Worm (Caenorhabditis elegans) whole organism, L1 larva: ENCODE data around the gene flp-23.

Experiments used
- C16A3.4 ChIP-seq: fragments of 150-350 bp; optimal IDR thresholded peaks from 2 replicates; lab custom pipeline; 2014; ENCODE audit warnings: missing biosample characterization, missing genetic modification characterization
- Y116A8C.19 ChIP-seq: sonication (generic microtip); optimal IDR thresholded peaks from 2 replicates; lab custom pipeline; 2016; ENCODE audit warnings: missing compliant biosample characterization, missing genetic modification characterization, borderline replicate concordance
- alr-1 ChIP-seq: fragments of 200-800 bp; sonication (Bioruptor generic); optimal IDR thresholded peaks from 2 replicates; lab custom pipeline; 2018; ENCODE audit warnings: borderline replicate concordance, mild to moderate bottlenecking, missing genetic modification characterization, missing compliant biosample characterization
- aly-2 ChIP-seq: fragments of 150-350 bp; optimal IDR thresholded peaks from 2 replicates; lab custom pipeline; 2014; ENCODE audit warnings: missing biosample characterization, missing genetic modification characterization
- ama-1 ChIP-seq: fragments of 150-350 bp; optimal IDR thresholded peaks from 2 replicates; lab custom pipeline; 2014
- blmp-1 ChIP-seq: fragments of 150-350 bp; optimal IDR thresholded peaks from 2 replicates; lab custom pipeline; 2014; ENCODE audit warnings: missing biosample characterization, missing genetic modification characterization
- ceh-63 ChIP-seq: fragments of 200-800 bp; sonication (Bioruptor generic); optimal IDR thresholded peaks from 2 replicates; lab custom pipeline; 2018; ENCODE audit warnings: mild to moderate bottlenecking, missing genetic modification characterization, missing compliant biosample characterization
- ceh-82 ChIP-seq, 3 experiments: fragments of 150-350 bp in 1 of 3; sonication (generic microtip) in 2 of 3; optimal IDR thresholded peaks; 2 replicates each; lab custom pipeline; 2014 to 2017; ENCODE audit warnings: missing biosample characterization in 3 of 3, missing genetic modification characterization in 3 of 3
- ceh-88 ChIP-seq: fragments of 200-800 bp; sonication (Bioruptor generic); IDR thresholded peaks from 2 replicates; pipeline ENCODE4 v1.3.6; 2022; ENCODE audit warnings: missing genetic modification characterization, missing compliant biosample characterization
- ceh-90 ChIP-seq: sonication (generic microtip); optimal IDR thresholded peaks from 2 replicates; lab custom pipeline; 2016; ENCODE audit warnings: missing genetic modification characterization, missing compliant biosample characterization
- efl-1 ChIP-seq, 4 experiments: fragments of 150-350 bp; optimal IDR thresholded peaks in 3 of 4; peaks in 1 of 4; 1 replicate in 1 of 4; 2 replicates in 3 of 4; lab custom pipeline; 2014; ENCODE audit warnings: missing biosample characterization in 2 of 4, missing genetic modification characterization in 2 of 4, missing genetic modification reagents in 2 of 4
- efl-3 ChIP-seq: fragments of 200-800 bp; sonication (Bioruptor generic); optimal IDR thresholded peaks from 2 replicates; lab custom pipeline; 2018; ENCODE audit warnings: mild to moderate bottlenecking, missing genetic modification characterization, missing compliant biosample characterization
- egl-13 ChIP-seq: sonication (generic microtip); optimal IDR thresholded peaks from 2 replicates; lab custom pipeline; 2016; ENCODE audit warnings: missing genotype, missing genetic modification reagents, missing genetic modification characterization, missing compliant biosample characterization
- elt-2 ChIP-seq: sonication (generic microtip); optimal IDR thresholded peaks from 2 replicates; lab custom pipeline; 2016; ENCODE audit warnings: missing genetic modification characterization, mild to moderate bottlenecking, inconsistent platforms, missing compliant biosample characterization, missing genetic modification reagents
- elt-3 ChIP-seq, 6 experiments: fragments of 150-350 bp in 1 of 6; sonication (generic microtip); optimal IDR thresholded peaks; 2 replicates each; lab custom pipeline; 2017 to 2018; ENCODE audit warnings: missing biosample characterization in 6 of 6, missing genetic modification characterization in 6 of 6, inconsistent platforms in 1 of 6
- fkh-10 ChIP-seq: sonication (generic microtip); optimal IDR thresholded peaks from 2 replicates; lab custom pipeline; 2017; ENCODE audit warnings: missing biosample characterization, missing genetic modification reagents, missing genetic modification characterization
- hlh-17 ChIP-seq: fragments of 200-800 bp; sonication (Bioruptor generic); optimal IDR thresholded peaks from 2 replicates; lab custom pipeline; 2018; ENCODE audit warnings: missing genetic modification characterization, mild to moderate bottlenecking, missing compliant biosample characterization, moderate library complexity, borderline replicate concordance
- hlh-4 ChIP-seq: sonication (generic microtip); optimal IDR thresholded peaks from 2 replicates; lab custom pipeline; 2016; ENCODE audit warnings: mild to moderate bottlenecking, missing genetic modification characterization, missing compliant biosample characterization
- hpl-2 ChIP-seq: fragments of 150-350 bp; optimal IDR thresholded peaks from 2 replicates; lab custom pipeline; 2014; ENCODE audit warnings: missing biosample characterization, missing genetic modification reagents, missing genetic modification characterization
- isw-1 ChIP-seq: fragments of 200-800 bp; sonication (Bioruptor generic); IDR thresholded peaks from 2 replicates; pipeline ENCODE4 v1.3.6; 2022; ENCODE audit warnings: missing genetic modification characterization, missing compliant biosample characterization
- jun-1 ChIP-seq: fragments of 150-350 bp; optimal IDR thresholded peaks from 2 replicates; lab custom pipeline; 2014; ENCODE audit warnings: missing biosample characterization, missing genetic modification reagents, missing genetic modification characterization
- lin-13 ChIP-seq: fragments of 150-350 bp; optimal IDR thresholded peaks from 2 replicates; lab custom pipeline; 2014; ENCODE audit warnings: missing biosample characterization, missing genetic modification reagents, missing genetic modification characterization
- lin-14 ChIP-seq: fragments of 200-800 bp; sonication (Bioruptor generic); optimal IDR thresholded peaks from 2 replicates; lab custom pipeline; 2018; ENCODE audit warnings: mild to moderate bottlenecking, missing genetic modification characterization, moderate library complexity, missing compliant biosample characterization
- lin-15B ChIP-seq: fragments of 150-350 bp; sonication (generic microtip); optimal IDR thresholded peaks from 3 replicates; lab custom pipeline; 2014; ENCODE audit warnings: missing biosample characterization, missing genetic modification characterization
- lin-39 ChIP-seq: fragments of 150-350 bp; optimal IDR thresholded peaks from 2 replicates; lab custom pipeline; 2014; ENCODE audit warnings: missing biosample characterization, missing genetic modification reagents, missing genetic modification characterization
- lsy-2 ChIP-seq, 2 experiments: fragments of 150-350 bp; optimal IDR thresholded peaks; 2 replicates each; lab custom pipeline; 2014; ENCODE audit warnings: missing biosample characterization in 2 of 2, missing genetic modification characterization in 2 of 2
- mdl-1 ChIP-seq, 2 experiments: fragments of 150-350 bp; optimal IDR thresholded peaks; 2 replicates each; lab custom pipeline; 2014 to 2017; ENCODE audit warnings: missing biosample characterization in 2 of 2, missing genetic modification characterization in 2 of 2, inconsistent platforms in 1 of 2
- mep-1 ChIP-seq: fragments of 150-350 bp; optimal IDR thresholded peaks from 2 replicates; lab custom pipeline; 2014; ENCODE audit warnings: missing biosample characterization, missing genetic modification characterization
- nhr-12 ChIP-seq: sonication (generic microtip); optimal IDR thresholded peaks from 2 replicates; lab custom pipeline; 2017; ENCODE audit warnings: missing biosample characterization, missing genetic modification characterization
- nhr-237 ChIP-seq: fragments of 150-350 bp; optimal IDR thresholded peaks from 2 replicates; lab custom pipeline; 2014; ENCODE audit warnings: missing biosample characterization, missing genetic modification characterization
- nhr-47 ChIP-seq: sonication (generic microtip); optimal IDR thresholded peaks from 2 replicates; lab custom pipeline; 2016; ENCODE audit warnings: mild to moderate bottlenecking, missing genetic modification characterization, moderate library complexity, missing compliant biosample characterization
- nhr-71 ChIP-seq: sonication (generic microtip); optimal IDR thresholded peaks from 2 replicates; lab custom pipeline; 2016; ENCODE audit warnings: mild to moderate bottlenecking, missing genetic modification characterization, moderate library complexity, missing compliant biosample characterization
- nhr-76 ChIP-seq: sonication (generic microtip); optimal IDR thresholded peaks from 2 replicates; lab custom pipeline; 2017; ENCODE audit warnings: missing biosample characterization, missing genetic modification characterization
- nhr-84 ChIP-seq: sonication (generic microtip); optimal IDR thresholded peaks from 2 replicates; lab custom pipeline; 2017; ENCODE audit warnings: missing biosample characterization, missing genetic modification characterization
- nhr-85 ChIP-seq: sonication (generic microtip); peaks from one replicate; lab custom pipeline; 2016; ENCODE audit warnings: missing genetic modification characterization, inconsistent platforms, missing compliant biosample characterization
- pag-3 ChIP-seq: sonication (generic microtip); optimal IDR thresholded peaks from 2 replicates; lab custom pipeline; 2017; ENCODE audit warnings: missing genetic modification characterization, mild to moderate bottlenecking, missing compliant biosample characterization, antibody characterized with exemption, borderline replicate concordance; ENCODE audit not compliant: insufficient read depth
- pax-3 ChIP-seq: fragments of 200-800 bp; sonication (Bioruptor generic); optimal IDR thresholded peaks from 2 replicates; lab custom pipeline; 2018; ENCODE audit warnings: mild to moderate bottlenecking, missing genetic modification characterization, moderate library complexity, missing compliant biosample characterization
- rnt-1 ChIP-seq: sonication (generic microtip); optimal IDR thresholded peaks from 2 replicates; lab custom pipeline; 2016; ENCODE audit warnings: mild to moderate bottlenecking, missing genetic modification characterization, moderate library complexity, missing compliant biosample characterization
- skn-1 ChIP-seq: fragments of 150-350 bp; optimal IDR thresholded peaks from 2 replicates; lab custom pipeline; 2014; ENCODE audit warnings: missing biosample characterization, missing genetic modification characterization
- snpc-4 ChIP-seq: fragments of 150-350 bp; optimal IDR thresholded peaks from 2 replicates; lab custom pipeline; 2014; ENCODE audit warnings: missing biosample characterization, missing genetic modification characterization
- snu-23 ChIP-seq: sonication (generic microtip); optimal IDR thresholded peaks from 2 replicates; lab custom pipeline; 2016; ENCODE audit warnings: missing genetic modification characterization, missing compliant biosample characterization
- sox-4 ChIP-seq: sonication (generic microtip); optimal IDR thresholded peaks from 2 replicates; lab custom pipeline; 2016; ENCODE audit warnings: missing genetic modification characterization, missing compliant biosample characterization
- tbx-2 ChIP-seq: sonication (generic microtip); optimal IDR thresholded peaks from 2 replicates; lab custom pipeline; 2016; ENCODE audit warnings: missing genetic modification characterization, missing compliant biosample characterization
- tlp-1 ChIP-seq: fragments of 150-350 bp; optimal IDR thresholded peaks from 2 replicates; lab custom pipeline; 2014; ENCODE audit warnings: missing biosample characterization, missing genetic modification characterization
- unc-130 ChIP-seq: fragments of 150-350 bp; optimal IDR thresholded peaks from 2 replicates; lab custom pipeline; 2017; ENCODE audit warnings: missing biosample characterization, missing genetic modification characterization, inconsistent platforms
- unc-30 ChIP-seq: sonication (generic microtip); optimal IDR thresholded peaks from 2 replicates; lab custom pipeline; 2017; ENCODE audit warnings: missing biosample characterization, missing genetic modification characterization
- unc-86 ChIP-seq: sonication (generic microtip); optimal IDR thresholded peaks from 2 replicates; lab custom pipeline; 2016; ENCODE audit warnings: missing genetic modification characterization, missing compliant biosample characterization
- xbp-1 ChIP-seq: sonication (generic microtip); optimal IDR thresholded peaks from 2 replicates; lab custom pipeline; 2016; ENCODE audit warnings: missing genetic modification characterization, missing compliant biosample characterization
- zip-4 ChIP-seq: fragments of 200-800 bp; sonication (Bioruptor generic); optimal IDR thresholded peaks from 2 replicates; lab custom pipeline; 2018; ENCODE audit warnings: mild to moderate bottlenecking, missing genetic modification characterization, moderate library complexity, missing compliant biosample characterization

Gene flp-23

DNA sequence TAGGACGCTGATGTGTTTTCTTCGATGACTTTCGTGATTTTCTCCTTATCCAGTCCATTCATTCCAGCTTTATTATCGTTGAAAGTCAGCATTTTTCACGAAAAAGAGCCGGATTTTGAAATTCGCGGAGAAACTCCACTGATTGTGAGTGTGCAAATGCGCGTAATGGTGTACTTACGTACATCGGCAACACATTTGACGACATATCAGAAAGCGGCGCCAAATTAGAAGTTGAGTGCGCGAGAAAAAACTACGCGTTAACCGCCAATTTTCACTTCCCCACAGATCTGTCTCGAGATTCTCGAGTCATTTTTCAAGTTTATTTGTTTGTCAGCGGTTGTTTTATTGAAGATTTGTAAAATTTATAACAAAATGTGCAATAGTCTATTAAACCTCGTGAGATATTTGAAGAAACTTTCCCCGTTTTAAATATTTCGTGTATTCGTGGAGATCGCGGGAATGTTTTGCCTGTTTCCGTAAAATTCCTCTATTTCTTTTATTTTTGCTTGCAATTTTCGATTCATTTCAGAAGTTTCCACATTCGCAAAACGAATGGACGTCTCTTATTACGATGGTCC lies 22.1 kb upstream of the flp-23 start, which contains the start of the genes polk-1 and gpr-1 (continued):
- TF ChIP-seq rnt-1 (tag; lab: Kevin White, UChicago) (no peak), nhr-85 (tag; lab: Kevin White, UChicago) (no peak), tlp-1 (tag; lab: Kevin White, UChicago) (no peak), hpl-2 (GFP tag; lab: Kevin White, UChicago) (no peak), ama-1 (lab: Kevin White, UChicago) (no peak), nhr-47 (tag; lab: Kevin White, UChicago) (no peak), elt-2 (tag; lab: Kevin White, UChicago) (no peak), lsy-2 (tag; optimal IDR thresholded peaks at IDR 0.05; lab: Kevin White, UChicago) (peak; percentile 29 to 52), sox-4 (no peak), aly-2 (tag; lab: Kevin White, UChicago) (no peak), nhr-71 (tag; lab: Kevin White, UChicago) (no peak), nhr-237 (tag; lab: Kevin White, UChicago) (no peak), alr-1 (tag; lab: Kevin White, UChicago) (no peak), zip-4 (GFP tag; lab: Kevin White, UChicago) (no peak), mdl-1 (tag; optimal IDR thresholded peaks at IDR 0.05; lab: Kevin White, UChicago) (no peak), mep-1 (tag; lab: Kevin White, UChicago) (no peak), xbp-1 (no peak), pag-3 (no peak), C16A3.4 (tag; lab: Kevin White, UChicago) (peak; percentile 25), nhr-76 (no peak), pax-3 (tag; lab: Kevin White, UChicago) (no peak), ceh-63 (no peak)

DNA sequence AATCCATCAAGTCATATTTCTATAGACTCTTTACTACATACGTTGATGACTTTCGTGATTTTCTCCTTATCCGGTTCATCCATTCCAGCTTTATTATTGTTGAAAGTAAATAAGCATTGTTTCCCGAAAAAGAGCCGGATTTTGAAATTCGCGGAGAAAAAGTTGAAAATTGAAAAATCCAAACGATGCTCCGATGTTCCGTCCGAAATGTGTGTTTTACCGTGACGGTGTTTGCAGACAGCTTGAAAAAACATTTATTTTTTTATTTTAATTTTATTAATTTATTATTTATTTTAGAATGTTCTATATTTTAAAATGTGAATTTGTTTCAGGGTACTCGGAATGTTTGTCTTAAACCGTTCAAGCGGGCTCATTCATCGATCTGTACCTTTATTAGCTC lies 19.7 kb upstream of the flp-23 start, which contains the start of gene dnj-10:
Gene dnj-10, plus strand, starts transcription at position 333 of the 400 bp plus-strand sequence.
- peak; percentile 32 to 87 for TF ChIP-seq efl-1 (optimal IDR thresholded peaks at IDR 0.05; lab: Kevin White, UChicago)
- peak; percentile 90 to 98 for TF ChIP-seq efl-1 (GFP tag; optimal IDR thresholded peaks at IDR 0.05 in 1 of 2; lab: Kevin White, UChicago)
- no peak for TF ChIP-seq Y116A8C.19 (tag; lab: Kevin White, UChicago)
- TF ChIP-seq lsy-2 (tag; optimal IDR thresholded peaks at IDR 0.05; lab: Kevin White, UChicago), result peak; percentile 85 to 86
- peak in 1 of 2 experiments; percentile 53 for TF ChIP-seq mdl-1 (tag; optimal IDR thresholded peaks at IDR 0.05; lab: Kevin White, UChicago)
- TF ChIP-seq ceh-82 (tag; optimal IDR thresholded peaks at IDR 0.05; lab: Kevin White, UChicago), result peak; percentile 47 to 64 (median 54)
- no peak for TF ChIP-seq nhr-12 (tag; lab: Kevin White, UChicago)
- peak; percentile 50 for TF ChIP-seq lin-39
- no peak for TF ChIP-seq jun-1
- peak; percentile 47 for TF ChIP-seq snpc-4
- TF ChIP-seq ama-1 (lab: Kevin White, UChicago), result no peak
- peak in 1 of 6 experiments; percentile 31 for TF ChIP-seq elt-3 (tag; optimal IDR thresholded peaks at IDR 0.05; lab: Kevin White, UChicago)
- no peak for TF ChIP-seq nhr-237 (tag; lab: Kevin White, UChicago)
- no peak for TF ChIP-seq aly-2 (tag; lab: Kevin White, UChicago)
- TF ChIP-seq unc-30 (tag; lab: Kevin White, UChicago), result no peak
- no peak for TF ChIP-seq pag-3
- peak; percentile 12; the same call in 1 of the 2 replicates for TF ChIP-seq ceh-88 (GFP tag; lab: Robert Waterston, UW)
- TF ChIP-seq ceh-90 (tag; lab: Kevin White, UChicago), result peak; percentile 9
- TF ChIP-seq nhr-84, result no peak
- peak; percentile 51 for TF ChIP-seq isw-1 (GFP tag; lab: Robert Waterston, UW)
- TF ChIP-seq tbx-2, result peak; percentile 67
- no peak for TF ChIP-seq efl-3
- peak; percentile 84 for TF ChIP-seq lin-14
- TF ChIP-seq lin-15B (tag; lab: Kevin White, UChicago), result peak; percentile 86
- peak; percentile 78 for TF ChIP-seq nhr-71 (tag; lab: Kevin White, UChicago)
- peak; percentile 74 for TF ChIP-seq skn-1
- peak; percentile 76 for TF ChIP-seq snu-23 (GFP tag; lab: Kevin White, UChicago)
- peak; percentile 55 for TF ChIP-seq unc-130 (tag; lab: Kevin White, UChicago)
- TF ChIP-seq unc-86 (tag; lab: Kevin White, UChicago), result peak; percentile 54
- no peak for TF ChIP-seq lin-13
- TF ChIP-seq egl-13 (tag; lab: Kevin White, UChicago), result peak; percentile 21
- TF ChIP-seq fkh-10 (GFP tag; lab: Kevin White, UChicago), result peak; percentile 3
- TF ChIP-seq rnt-1 (tag; lab: Kevin White, UChicago), result peak; percentile 52
- peak; percentile 72 for TF ChIP-seq xbp-1
- no peak for TF ChIP-seq hlh-4 (tag; lab: Kevin White, UChicago)
- no peak for TF ChIP-seq nhr-76
- TF ChIP-seq blmp-1 (tag; lab: Kevin White, UChicago), result peak; percentile 67
- TF ChIP-seq mep-1 (tag; lab: Kevin White, UChicago), result peak; percentile 91
- TF ChIP-seq hlh-17, result no peak
